Worm (Caenorhabditis elegans) whole organism, L1 larva: ENCODE data around the gene C23G10.5.

ENCODE experiments used
- aly-2 ChIP-seq: fragments of 150-350 bp; optimal IDR thresholded peaks from 2 replicates; lab custom pipeline; 2014; ENCODE audit warnings: missing biosample characterization, missing genetic modification characterization
- ceh-63 ChIP-seq: fragments of 200-800 bp; sonication (Bioruptor generic); optimal IDR thresholded peaks from 2 replicates; lab custom pipeline; 2018; ENCODE audit warnings: mild to moderate bottlenecking, missing genetic modification characterization, missing compliant biosample characterization
- elt-2 ChIP-seq: sonication (generic microtip); optimal IDR thresholded peaks from 2 replicates; lab custom pipeline; 2016; ENCODE audit warnings: missing genetic modification characterization, mild to moderate bottlenecking, inconsistent platforms, missing compliant biosample characterization, missing genetic modification reagents
- elt-3 ChIP-seq, 6 experiments: fragments of 150-350 bp in 1 of 6; sonication (generic microtip); optimal IDR thresholded peaks; 2 replicates each; lab custom pipeline; 2017 to 2018; ENCODE audit warnings: missing biosample characterization in 6 of 6, missing genetic modification characterization in 6 of 6, inconsistent platforms in 1 of 6
- lsy-2 ChIP-seq, 2 experiments: fragments of 150-350 bp; optimal IDR thresholded peaks; 2 replicates each; lab custom pipeline; 2014; ENCODE audit warnings: missing biosample characterization in 2 of 2, missing genetic modification characterization in 2 of 2
- nhr-19 ChIP-seq: fragments of 200-800 bp; sonication (Bioruptor generic); conservative IDR thresholded peaks from 2 replicates; pipeline ENCODE4 v1.3.6; 2022; ENCODE audit warnings: missing genetic modification characterization, missing compliant biosample characterization
- nhr-76 ChIP-seq: sonication (generic microtip); optimal IDR thresholded peaks from 2 replicates; lab custom pipeline; 2017; ENCODE audit warnings: missing biosample characterization, missing genetic modification characterization
- nhr-77 ChIP-seq: fragments of 150-350 bp; optimal IDR thresholded peaks from 2 replicates; lab custom pipeline; 2014; ENCODE audit warnings: missing biosample characterization, missing genetic modification characterization
- rnt-1 ChIP-seq: sonication (generic microtip); optimal IDR thresholded peaks from 2 replicates; lab custom pipeline; 2016; ENCODE audit warnings: mild to moderate bottlenecking, missing genetic modification characterization, moderate library complexity, missing compliant biosample characterization
- ztf-11 ChIP-seq, 2 experiments: sonication (generic microtip); optimal IDR thresholded peaks; 2 replicates each; lab custom pipeline; 2016 to 2017; ENCODE audit warnings: missing genetic modification characterization in 2 of 2, missing biosample characterization in 1 of 2, missing compliant biosample characterization in 1 of 2
- ztf-4 ChIP-seq: fragments of 150-350 bp; optimal IDR thresholded peaks from 2 replicates; lab custom pipeline; 2014; ENCODE audit warnings: missing biosample characterization, missing genetic modification characterization

- TF ChIP-seq elt-3 (tag; optimal IDR thresholded peaks at IDR 0.05; lab: Kevin White, UChicago) (no peak), ceh-63 (GFP tag; lab: Kevin White, UChicago) (no peak), ztf-4 (tag; lab: Kevin White, UChicago) (no peak), nhr-77 (tag; lab: Kevin White, UChicago) (no peak), ztf-11 (tag; optimal IDR thresholded peaks at IDR 0.05; lab: Kevin White, UChicago) (no peak), lsy-2 (tag; optimal IDR thresholded peaks at IDR 0.05; lab: Kevin White, UChicago) (no peak), aly-2 (tag; lab: Kevin White, UChicago) (no peak), nhr-19 (GFP tag; lab: Robert Waterston, UW) (no peak), rnt-1 (tag; lab: Kevin White, UChicago) (no peak), elt-2 (tag; lab: Kevin White, UChicago) (no peak), nhr-76 (no peak)
Measured at ce11 chrIII:6147903-6148302, 43.0 kb upstream of the C23G10.5 start, which contains the start of gene Y42G9A.2.
